Fruit fly (Drosophila melanogaster): ENCODE data around the gene Gr39a.

Gr39a gene

DNA sequence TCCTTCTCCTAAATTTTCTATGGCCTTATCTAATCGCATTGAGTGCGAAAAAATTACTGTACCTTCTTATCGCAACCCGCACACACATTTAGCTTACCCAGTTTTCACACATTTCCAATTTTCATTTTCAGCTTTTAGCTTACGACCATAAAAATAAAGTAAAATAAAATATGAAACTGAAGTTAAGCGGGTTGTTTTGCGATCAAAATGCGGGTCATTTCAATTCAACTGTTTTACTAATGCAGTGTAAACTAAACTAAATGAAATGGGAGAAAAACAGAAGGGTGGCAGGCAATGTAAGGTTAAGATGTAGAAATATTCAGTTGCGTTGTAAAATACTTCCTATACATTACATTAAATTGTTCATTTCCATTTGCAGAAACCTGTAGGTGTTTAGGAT lies 31.6 kb downstream of the Gr39a start:
- TF ChIP-seq dl (GFP tag; optimal IDR thresholded peaks at IDR 0.05; ENCODE audit: insufficient read depth in 1 of 2, partially characterized antibody in 2 of 2), result no peak
- TF ChIP-seq Dfd (GFP tag; optimal IDR thresholded peaks at IDR 0.05), result no peak
- TF ChIP-seq h (GFP tag; optimal IDR thresholded peaks at IDR 0.05), result no peak
- TF ChIP-seq brk (GFP tag; optimal IDR thresholded peaks at IDR 0.05), result no peak
- TF ChIP-seq Sp1 (GFP tag; optimal IDR thresholded peaks at IDR 0.05), result no peak
- TF ChIP-seq CrebA (GFP tag; optimal IDR thresholded peaks at IDR 0.05; ENCODE audit: borderline replicate concordance), result no peak
- TF ChIP-seq CG32264 (GFP tag; optimal IDR thresholded peaks at IDR 0.05), result no peak
- no peak for TF ChIP-seq Dif (GFP tag; optimal IDR thresholded peaks at IDR 0.05; ENCODE audit: partially characterized antibody)
- no peak for TF ChIP-seq usp (GFP tag; optimal IDR thresholded peaks at IDR 0.05)
- TF ChIP-seq tai (GFP tag; optimal IDR thresholded peaks at IDR 0.05), result no peak
- no peak for TF ChIP-seq Rel (GFP tag; optimal IDR thresholded peaks at IDR 0.05)
- no peak for TF ChIP-seq Rel (tag; optimal IDR thresholded peaks at IDR 0.05)
- TF ChIP-seq ey (GFP tag; optimal IDR thresholded peaks at IDR 0.05), result no peak
- no peak for TF ChIP-seq Vsx2 (GFP tag; optimal IDR thresholded peaks at IDR 0.05; ENCODE audit: partially characterized antibody)
- TF ChIP-seq CG9705 (GFP tag; optimal IDR thresholded peaks at IDR 0.05), result no peak

dm6 chr2L:21324438-21324890 lies 33.9 kb downstream of the Gr39a start:
- TF ChIP-seq HLH106 (tag; optimal IDR thresholded peaks at IDR 0.05) (no peak), sv (GFP tag; optimal IDR thresholded peaks at IDR 0.05) (no peak), dmrt93B (GFP tag; optimal IDR thresholded peaks at IDR 0.05) (no peak), dl (GFP tag; optimal IDR thresholded peaks at IDR 0.05; ENCODE audit: insufficient read depth in 1 of 2, partially characterized antibody in 2 of 2) (no peak), foxo (GFP tag; optimal IDR thresholded peaks at IDR 0.05) (no peak), Mio (GFP tag; optimal IDR thresholded peaks at IDR 0.05) (no peak), woc (GFP tag; optimal IDR thresholded peaks at IDR 0.05) (no peak), rgr (GFP tag; optimal IDR thresholded peaks at IDR 0.05) (no peak), Hr83 (GFP tag; optimal IDR thresholded peaks at IDR 0.05; ENCODE audit: poor library complexity, severe bottlenecking) (no peak)

dm6 chr2L:21329353-21329752 lies 38.8 kb downstream of the Gr39a start:
- TF ChIP-seq Rel (GFP tag; optimal IDR thresholded peaks at IDR 0.05) (no peak), Rel (tag; optimal IDR thresholded peaks at IDR 0.05) (no peak), psq (GFP tag; optimal IDR thresholded peaks at IDR 0.05) (no peak), tai (GFP tag; optimal IDR thresholded peaks at IDR 0.05) (no peak), OdsH (GFP tag; optimal IDR thresholded peaks at IDR 0.05) (no peak), CrebA (GFP tag; optimal IDR thresholded peaks at IDR 0.05; ENCODE audit: borderline replicate concordance) (no peak), Dfd (GFP tag; optimal IDR thresholded peaks at IDR 0.05) (no peak)

DNA sequence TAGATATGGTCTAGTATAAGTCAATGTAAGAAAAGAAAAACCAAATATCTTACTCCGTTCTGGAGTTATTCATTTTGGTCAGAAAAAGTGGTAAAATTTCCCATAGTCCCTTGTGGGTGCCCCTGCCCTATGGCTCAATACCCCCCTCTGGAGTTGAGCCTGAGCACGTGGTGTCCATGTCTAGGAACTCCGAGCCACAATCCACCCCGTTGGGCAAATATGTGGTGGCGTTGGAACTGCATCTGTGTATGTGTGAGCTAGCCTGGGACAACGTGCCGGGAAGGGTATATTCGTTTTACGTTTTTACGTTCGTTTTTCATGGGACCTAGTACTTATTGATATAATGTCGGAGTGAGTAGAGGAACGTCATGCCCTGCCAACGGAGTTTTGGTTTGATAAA lies 40.3 kb downstream of the Gr39a start:
- TF ChIP-seq Sp1 (GFP tag; optimal IDR thresholded peaks at IDR 0.05) (no peak), woc (GFP tag; optimal IDR thresholded peaks at IDR 0.05) (peak; percentile 8)

dm6 chr2L:21331502-21331901 lies 41.0 kb downstream of the Gr39a start, which contains the start of gene dimm:
Gene dimm, plus strand, starts transcription at chr2L:21331756.
- TF ChIP-seq N (GFP tag; optimal IDR thresholded peaks at IDR 0.05) (no peak), Sp1 (GFP tag; optimal IDR thresholded peaks at IDR 0.05) (no peak), GATAd (GFP tag; optimal IDR thresholded peaks at IDR 0.05) (no peak), Myc (optimal IDR thresholded peaks at IDR 0.05) (no peak), br (GFP tag; optimal IDR thresholded peaks at IDR 0.05) (no peak), Vsx2 (GFP tag; optimal IDR thresholded peaks at IDR 0.05; ENCODE audit: partially characterized antibody) (no peak), dmrt93B (GFP tag; optimal IDR thresholded peaks at IDR 0.05) (no peak), Jra (GFP tag; optimal IDR thresholded peaks at IDR 0.05) (no peak), jim (GFP tag; optimal IDR thresholded peaks at IDR 0.05) (no peak), Mio (GFP tag; optimal IDR thresholded peaks at IDR 0.05) (no peak), tai (GFP tag; optimal IDR thresholded peaks at IDR 0.05) (no peak), OdsH (GFP tag; optimal IDR thresholded peaks at IDR 0.05) (no peak), usp (GFP tag; optimal IDR thresholded peaks at IDR 0.05) (no peak), CG9705 (GFP tag; optimal IDR thresholded peaks at IDR 0.05) (no peak), Abd-B (GFP tag; optimal IDR thresholded peaks at IDR 0.05) (no peak), Rel (GFP tag; optimal IDR thresholded peaks at IDR 0.05) (no peak), Rel (tag; optimal IDR thresholded peaks at IDR 0.05) (no peak), Hr78 (GFP tag; optimal IDR thresholded peaks at IDR 0.05) (no peak), ey (GFP tag; optimal IDR thresholded peaks at IDR 0.05) (no peak), pan (optimal IDR thresholded peaks at IDR 0.05) (no peak)

Measured in whole organism, wandering third instar larva.